Fruit fly (Drosophila melanogaster) whole organism, embryonic: ENCODE measurements around the gene Ekar.

Experiments used
- Abd-B ChIP-seq: fragments of 200-800 bp; sonication (Bioruptor generic); optimal IDR thresholded peaks from 2 replicates; lab custom pipeline; 2018; ENCODE audit warnings: missing biosample characterization, mild to moderate bottlenecking, missing genetic modification characterization, moderate library complexity
- Atf3 ChIP-seq: fragments of 200-800 bp; sonication (Bioruptor generic); optimal IDR thresholded peaks from 3 replicates; lab custom pipeline; 2016; ENCODE audit warnings: missing biosample characterization, missing genetic modification characterization
- Atf6 ChIP-seq: fragments of 200-800 bp; sonication (Bioruptor generic); IDR thresholded peaks from 2 replicates; pipeline ENCODE4 v1.3.6; 2022; ENCODE audit warnings: missing biosample characterization, missing genetic modification characterization
- B-H1 ChIP-seq: fragments of 200-800 bp; sonication (Bioruptor generic); IDR thresholded peaks from 3 replicates; pipeline ENCODE4 v1.3.6; 2022; ENCODE audit warnings: missing biosample characterization, missing genetic modification characterization
- CG1024 ChIP-seq: fragments of 200-800 bp; sonication (Bioruptor generic); IDR thresholded peaks from 2 replicates; pipeline ENCODE4 v1.3.6; 2022; ENCODE audit warnings: missing biosample characterization, missing genetic modification characterization
- CG10321 ChIP-seq: fragments of 200-800 bp; sonication (Bioruptor generic); IDR thresholded peaks from 2 replicates; pipeline ENCODE4 v1.3.6; 2022; ENCODE audit warnings: missing biosample characterization, missing genetic modification characterization
- CG10431 ChIP-seq: fragments of 200-800 bp; sonication (Bioruptor generic); optimal IDR thresholded peaks from 3 replicates; lab custom pipeline; 2018; ENCODE audit warnings: missing biosample characterization, mild to moderate bottlenecking, missing genetic modification characterization
- CG11504 ChIP-seq: fragments of 200-800 bp; sonication (Bioruptor generic); optimal IDR thresholded peaks from 3 replicates; lab custom pipeline; 2019; ENCODE audit warnings: missing biosample characterization, mild to moderate bottlenecking, missing genetic modification characterization, moderate library complexity
- CG11696 ChIP-seq: fragments of 200-800 bp; sonication (Bioruptor generic); IDR thresholded peaks from 2 replicates; pipeline ENCODE4 v1.3.6; 2022; ENCODE audit warnings: missing biosample characterization, missing genetic modification characterization
- CG11723 ChIP-seq: fragments of 200-800 bp; sonication (Bioruptor generic); optimal IDR thresholded peaks from 2 replicates; lab custom pipeline; 2017; ENCODE audit warnings: missing biosample characterization, mild to moderate bottlenecking, missing genetic modification characterization
- CG12104 ChIP-seq: fragments of 200-800 bp; sonication (Bioruptor generic); optimal IDR thresholded peaks from 3 replicates; lab custom pipeline; 2016; ENCODE audit warnings: missing biosample characterization, missing genetic modification characterization
- CG12155 ChIP-seq: fragments of 200-800 bp; sonication (Bioruptor generic); optimal IDR thresholded peaks from 3 replicates; lab custom pipeline; 2016; ENCODE audit warnings: missing biosample characterization, missing genetic modification characterization
- CG12659 ChIP-seq: fragments of 200-800 bp; sonication (Bioruptor generic); optimal IDR thresholded peaks from 3 replicates; lab custom pipeline; 2017; ENCODE audit warnings: mild to moderate bottlenecking, missing biosample characterization, missing genetic modification reagents, missing genetic modification characterization
- CG12769 ChIP-seq: fragments of 200-800 bp; sonication (Bioruptor generic); optimal IDR thresholded peaks from 2 replicates; lab custom pipeline; 2019; ENCODE audit warnings: missing biosample characterization, mild to moderate bottlenecking, missing genetic modification characterization, moderate library complexity
- CG13894 ChIP-seq: fragments of 200-800 bp; sonication (Bioruptor generic); optimal IDR thresholded peaks from 3 replicates; lab custom pipeline; 2018; ENCODE audit warnings: missing biosample characterization, mild to moderate bottlenecking, missing genetic modification characterization, moderate library complexity
- CG14441 ChIP-seq: fragments of 200-800 bp; sonication (Bioruptor generic); IDR thresholded peaks from 2 replicates; pipeline ENCODE4 v1.3.6; 2022; ENCODE audit warnings: missing biosample characterization, missing genetic modification characterization
- CG14710 ChIP-seq: fragments of 200-800 bp; sonication (Bioruptor generic); optimal IDR thresholded peaks from 3 replicates; lab custom pipeline; 2019; ENCODE audit warnings: missing biosample characterization, mild to moderate bottlenecking, missing genetic modification characterization, moderate library complexity
- CG17802 ChIP-seq: fragments of 200-800 bp; sonication (Bioruptor generic); optimal IDR thresholded peaks from 2 replicates; lab custom pipeline; 2018; ENCODE audit warnings: missing biosample characterization, mild to moderate bottlenecking, missing genetic modification characterization, moderate library complexity
- CG18476 ChIP-seq: fragments of 200-800 bp; sonication (Bioruptor generic); optimal IDR thresholded peaks from 2 replicates; lab custom pipeline; 2016; ENCODE audit warnings: missing biosample characterization, mild to moderate bottlenecking, missing genetic modification characterization
- CG2116 ChIP-seq: fragments of 200-800 bp; sonication (Bioruptor generic); optimal IDR thresholded peaks from 3 replicates; lab custom pipeline; 2018; ENCODE audit warnings: missing biosample characterization, mild to moderate bottlenecking, missing genetic modification characterization
- CG2199 ChIP-seq: fragments of 200-800 bp; sonication (Bioruptor generic); IDR thresholded peaks from 3 replicates; pipeline ENCODE4 v1.3.6; 2022; ENCODE audit warnings: missing biosample characterization, missing genetic modification characterization
- CG30020 ChIP-seq: fragments of 200-800 bp; optimal IDR thresholded peaks from 2 replicates; lab custom pipeline; 2019; ENCODE audit warnings: missing biosample characterization, mild to moderate bottlenecking, missing genetic modification characterization, moderate library complexity
- CG3407 ChIP-seq: fragments of 200-800 bp; sonication (Bioruptor generic); optimal IDR thresholded peaks from 2 replicates; lab custom pipeline; 2018; ENCODE audit warnings: missing biosample characterization, mild to moderate bottlenecking, missing genetic modification characterization
- CG3847 ChIP-seq: fragments of 200-800 bp; sonication (Bioruptor generic); IDR thresholded peaks from 2 replicates; pipeline ENCODE4 v1.3.6; 2022; ENCODE audit warnings: missing biosample characterization, missing genetic modification characterization
- CG43689 ChIP-seq: fragments of 200-800 bp; sonication (Bioruptor generic); IDR thresholded peaks from 2 replicates; pipeline ENCODE4 v1.3.6; 2022; ENCODE audit warnings: missing biosample characterization, missing genetic modification characterization
- CG8290 ChIP-seq, 3 experiments: fragments of 200-800 bp; sonication (Bioruptor generic); optimal IDR thresholded peaks; 2 replicates each; lab custom pipeline; 2016 to 2019; ENCODE audit warnings: missing biosample characterization in 3 of 3, missing genetic modification characterization in 3 of 3, mild to moderate bottlenecking in 2 of 3, moderate library complexity in 1 of 3
- CG9437 ChIP-seq: fragments of 200-800 bp; sonication (Bioruptor generic); optimal IDR thresholded peaks from 2 replicates; lab custom pipeline; 2018; ENCODE audit warnings: missing biosample characterization, mild to moderate bottlenecking, missing genetic modification characterization
- CkIIα-i1 ChIP-seq: fragments of 200-800 bp; sonication (Bioruptor generic); IDR thresholded peaks from 2 replicates; pipeline ENCODE4 v1.3.6; 2022; ENCODE audit warnings: missing biosample characterization, missing genetic modification characterization
- D19A ChIP-seq: fragments of 200-800 bp; optimal IDR thresholded peaks from 3 replicates; lab custom pipeline; 2019; ENCODE audit warnings: missing biosample characterization, mild to moderate bottlenecking, missing genetic modification characterization, moderate library complexity
- H2.0 ChIP-seq: fragments of 200-800 bp; sonication (Bioruptor generic); IDR thresholded peaks from 2 replicates; pipeline ENCODE4 v1.3.6; 2022; ENCODE audit warnings: missing biosample characterization, missing genetic modification characterization
- HHEX ChIP-seq: fragments of 200-800 bp; sonication (Bioruptor generic); optimal IDR thresholded peaks from 3 replicates; lab custom pipeline; 2017; ENCODE audit warnings: missing biosample characterization, mild to moderate bottlenecking, missing genetic modification characterization, missing genetic modification reagents
- Lim3 ChIP-seq: fragments of 200-800 bp; sonication (Bioruptor generic); IDR thresholded peaks from 2 replicates; pipeline ENCODE4 v1.3.6; 2022; ENCODE audit warnings: missing biosample characterization, missing genetic modification characterization
- MESR4 ChIP-seq: fragments of 200-800 bp; sonication (Bioruptor generic); optimal IDR thresholded peaks from 2 replicates; lab custom pipeline; 2018; ENCODE audit warnings: missing biosample characterization, mild to moderate bottlenecking, missing genetic modification characterization, moderate library complexity
- Sin3A ChIP-seq: fragments of >200 bp; optimal IDR thresholded peaks from 2 replicates; lab custom pipeline; 2018
- Spps ChIP-seq: fragments of 200-800 bp; sonication (Bioruptor generic); optimal IDR thresholded peaks from 2 replicates; lab custom pipeline; 2018; ENCODE audit warnings: missing biosample characterization, mild to moderate bottlenecking, missing genetic modification characterization
- Stat92E ChIP-seq, 3 experiments: fragments of >200 bp in 2 of 3; fragments of 200-800 bp in 1 of 3; sonication (Bioruptor generic) in 1 of 3; optimal IDR thresholded peaks; 2 replicates each; lab custom pipeline; 2017 to 2019; ENCODE audit warnings: missing biosample characterization in 3 of 3, missing genetic modification characterization in 3 of 3, mild to moderate bottlenecking in 1 of 3, moderate library complexity in 1 of 3
- dan ChIP-seq: fragments of 200-800 bp; sonication (Bioruptor generic); IDR thresholded peaks from 2 replicates; pipeline ENCODE4 v1.3.6; 2022; ENCODE audit warnings: missing biosample characterization, missing genetic modification characterization
- grau ChIP-seq: fragments of 200-800 bp; optimal IDR thresholded peaks from 3 replicates; lab custom pipeline; 2019; ENCODE audit warnings: missing biosample characterization, mild to moderate bottlenecking, missing genetic modification characterization, moderate library complexity
- lbe ChIP-seq: fragments of 200-800 bp; sonication (Bioruptor generic); optimal IDR thresholded peaks from 2 replicates; lab custom pipeline; 2016; ENCODE audit warnings: missing biosample characterization, mild to moderate bottlenecking, missing genetic modification characterization
- nmo ChIP-seq: fragments of 200-800 bp; sonication (Bioruptor generic); optimal IDR thresholded peaks from 2 replicates; lab custom pipeline; 2018; ENCODE audit warnings: missing biosample characterization, mild to moderate bottlenecking, missing genetic modification characterization, moderate library complexity
- pita ChIP-seq: fragments of 200-800 bp; sonication (Bioruptor generic); optimal IDR thresholded peaks from 2 replicates; lab custom pipeline; 2017; ENCODE audit warnings: missing biosample characterization, mild to moderate bottlenecking, missing genetic modification characterization
- pzg ChIP-seq: fragments of 200-800 bp; sonication (Bioruptor generic); optimal IDR thresholded peaks from 3 replicates; lab custom pipeline; 2018; ENCODE audit warnings: missing biosample characterization, mild to moderate bottlenecking, missing genetic modification characterization, moderate library complexity
- salm ChIP-seq: fragments of 200-800 bp; sonication (Bioruptor generic); optimal IDR thresholded peaks from 2 replicates; lab custom pipeline; 2018; ENCODE audit warnings: missing biosample characterization, mild to moderate bottlenecking, missing genetic modification characterization
- schlank ChIP-seq: fragments of 200-800 bp; sonication (Bioruptor generic); optimal IDR thresholded peaks from 2 replicates; lab custom pipeline; 2018; ENCODE audit warnings: missing biosample characterization, mild to moderate bottlenecking, missing genetic modification characterization
- sens ChIP-seq: fragments of 200-800 bp; sonication (Bioruptor generic); peaks from one replicate; lab custom pipeline; 2016; ENCODE audit warnings: missing biosample characterization, missing genetic modification characterization
- sima ChIP-seq: fragments of 200-800 bp; sonication (Bioruptor generic); optimal IDR thresholded peaks from 2 replicates; lab custom pipeline; 2016; ENCODE audit warnings: missing biosample characterization, missing genetic modification characterization
- ssp ChIP-seq: fragments of 200-800 bp; sonication (Bioruptor generic); IDR thresholded peaks from 2 replicates; pipeline ENCODE4 v1.3.6; 2022; ENCODE audit warnings: missing biosample characterization, missing genetic modification characterization
- tgo ChIP-seq: fragments of 200-800 bp; sonication (Bioruptor generic); IDR thresholded peaks from 3 replicates; pipeline ENCODE4 v1.3.6; 2022; ENCODE audit warnings: missing biosample characterization, missing genetic modification characterization
- wek ChIP-seq: fragments of 200-800 bp; sonication (Bioruptor generic); optimal IDR thresholded peaks from 3 replicates; lab custom pipeline; 2018; ENCODE audit warnings: missing biosample characterization, mild to moderate bottlenecking, missing genetic modification characterization, moderate library complexity

The Ekar gene

DNA sequence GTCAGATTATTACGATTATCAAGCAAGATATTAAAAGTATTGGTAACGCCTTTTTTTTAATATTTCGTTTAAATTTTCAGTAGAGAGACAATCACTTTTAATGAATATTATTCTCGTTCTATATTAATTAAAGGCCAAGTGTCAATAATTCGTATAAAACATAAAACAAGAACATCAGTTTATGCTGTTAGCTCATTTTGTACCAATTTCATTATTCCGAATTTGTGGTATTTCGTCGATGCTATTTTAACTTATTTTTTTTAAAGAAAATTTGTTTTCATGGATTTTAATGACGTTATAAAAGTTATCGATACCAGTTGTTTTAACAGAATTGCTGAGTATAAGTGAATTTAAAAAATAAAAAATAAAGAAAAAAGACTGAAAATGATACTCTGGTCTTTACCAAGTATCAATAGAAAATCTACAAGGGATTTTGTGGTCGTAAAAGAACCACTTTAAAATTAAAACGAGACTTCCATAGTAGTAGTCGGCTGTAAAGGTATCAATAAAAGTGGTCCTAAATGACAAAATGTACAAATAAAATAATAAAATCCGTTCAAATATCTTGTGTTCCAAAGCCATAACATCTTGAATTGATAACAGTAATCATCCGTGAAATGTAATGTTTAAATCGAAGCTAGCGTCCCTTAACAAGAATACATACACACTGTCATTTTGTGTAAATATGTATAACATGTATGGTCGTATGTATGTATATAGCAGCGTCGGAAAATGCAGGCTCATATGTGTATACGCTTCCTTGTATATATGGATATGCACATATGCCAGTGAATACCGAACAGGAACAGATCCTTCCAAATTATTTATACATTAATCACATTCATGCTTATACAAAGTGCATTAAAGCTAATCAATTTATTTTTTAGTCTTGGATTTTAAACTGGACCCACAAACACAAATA, 35.7 kb downstream of the Ekar start, which contains the start of gene Eph (continued):
- peak; percentile 39 for TF ChIP-seq CG2116
- no peak for TF ChIP-seq dan (GFP tag; lab: Robert Waterston, UW)
- peak; percentile 50 for TF ChIP-seq CG14710 (tag; lab: Kevin White, UChicago)
- peak; percentile 93 for TF ChIP-seq CG11723
- peak in 1 of 3 experiments; percentile 2 for TF ChIP-seq Stat92E (GFP tag; optimal IDR thresholded peaks at IDR 0.05; lab: Kevin White, UChicago)
- no peak for TF ChIP-seq salm (tag; lab: Kevin White, UChicago)
- TF ChIP-seq wek (GFP tag; lab: Kevin White, UChicago) = no peak
- TF ChIP-seq CG30020 = peak; percentile 100
- peak; percentile 45 for TF ChIP-seq CG9437 (GFP tag; lab: Kevin White, UChicago)
- TF ChIP-seq Atf3 (GFP tag; lab: Kevin White, UChicago) = no peak
- TF ChIP-seq CG43689 (GFP tag; lab: Robert Waterston, UW) = no peak
- peak; percentile 95 for TF ChIP-seq CG17802
- TF ChIP-seq pita (GFP tag; lab: Kevin White, UChicago) = no peak
- peak; percentile 73 for TF ChIP-seq D19A (tag; lab: Kevin White, UChicago)
- TF ChIP-seq CG12659 (GFP tag; lab: Kevin White, UChicago) = peak; percentile 52
- TF ChIP-seq CG14441 = no peak
- no peak for TF ChIP-seq tgo (GFP tag; lab: Robert Waterston, UW)
- TF ChIP-seq nmo (GFP tag; lab: Kevin White, UChicago) = no peak
- peak; percentile 96 for TF ChIP-seq CG1024 (GFP tag; lab: Robert Waterston, UW)
- no peak for TF ChIP-seq CG18476 (GFP tag; lab: Kevin White, UChicago)
- TF ChIP-seq CG11696 (GFP tag; lab: Robert Waterston, UW) = no peak
- TF ChIP-seq CG10321 (GFP tag; lab: Robert Waterston, UW) = no peak
- no peak for TF ChIP-seq B-H1 (GFP tag; lab: Robert Waterston, UW)
- TF ChIP-seq grau = no peak
- TF ChIP-seq CG3847 (GFP tag; lab: Robert Waterston, UW) = no peak
- no peak for TF ChIP-seq CG11504
- no peak for TF ChIP-seq CG12769 (tag; lab: Kevin White, UChicago)
- TF ChIP-seq MESR4 (GFP tag; lab: Kevin White, UChicago) = peak; percentile 73
- TF ChIP-seq sima (GFP tag; lab: Kevin White, UChicago) = no peak
- peak; percentile 88 for TF ChIP-seq CG10431
- TF ChIP-seq Atf6 (GFP tag; lab: Robert Waterston, UW) = no peak
- TF ChIP-seq CG3407 (GFP tag; lab: Kevin White, UChicago) = no peak
- TF ChIP-seq Spps (tag; lab: Kevin White, UChicago) = no peak
- peak; percentile 20 for TF ChIP-seq CG8290 (GFP tag; optimal IDR thresholded peaks at IDR 0.05; lab: Kevin White, UChicago)
- TF ChIP-seq CG8290 (tag; optimal IDR thresholded peaks at IDR 0.05; lab: Kevin White, UChicago) = no peak
- no peak for TF ChIP-seq CkIIα-i1 (GFP tag; lab: Robert Waterston, UW)
- TF ChIP-seq Sin3A = no peak
- no peak for TF ChIP-seq CG12155 (GFP tag; lab: Kevin White, UChicago)
- peak; percentile 36 for TF ChIP-seq lbe (GFP tag; lab: Kevin White, UChicago)
- TF ChIP-seq sens (GFP tag; lab: Kevin White, UChicago) = peak; percentile 66
- peak; percentile 49 for TF ChIP-seq pzg (GFP tag; lab: Kevin White, UChicago)
- peak; percentile 95 for TF ChIP-seq ssp (GFP tag; lab: Robert Waterston, UW)
- TF ChIP-seq CG12104 (GFP tag; lab: Kevin White, UChicago) = no peak
- no peak for TF ChIP-seq HHEX (GFP tag; lab: Kevin White, UChicago)
- no peak for TF ChIP-seq Abd-B
- no peak for TF ChIP-seq schlank (tag; lab: Kevin White, UChicago)
- no peak for TF ChIP-seq CG13894 (tag; lab: Kevin White, UChicago)
- TF ChIP-seq CG2199 (GFP tag; lab: Robert Waterston, UW) = 0 out of 3 replicates have a peak, but pooled peaks have one; percentile 48
- no peak for TF ChIP-seq H2.0 (GFP tag; lab: Robert Waterston, UW)
- TF ChIP-seq Lim3 (GFP tag; lab: Robert Waterston, UW) = no peak
